Fruit fly (Drosophila melanogaster) S2 (cell line): ENCODE data around the gene CG11317.

Source experiments
- CG8478 ChIP-seq: fragments of >200 bp; optimal IDR thresholded peaks from 2 replicates; lab custom pipeline; 2018
- CTCF ChIP-seq, 2 experiments: fragments of >200 bp; optimal IDR thresholded peaks; 2 replicates each; lab custom pipeline; 2018

DNA sequence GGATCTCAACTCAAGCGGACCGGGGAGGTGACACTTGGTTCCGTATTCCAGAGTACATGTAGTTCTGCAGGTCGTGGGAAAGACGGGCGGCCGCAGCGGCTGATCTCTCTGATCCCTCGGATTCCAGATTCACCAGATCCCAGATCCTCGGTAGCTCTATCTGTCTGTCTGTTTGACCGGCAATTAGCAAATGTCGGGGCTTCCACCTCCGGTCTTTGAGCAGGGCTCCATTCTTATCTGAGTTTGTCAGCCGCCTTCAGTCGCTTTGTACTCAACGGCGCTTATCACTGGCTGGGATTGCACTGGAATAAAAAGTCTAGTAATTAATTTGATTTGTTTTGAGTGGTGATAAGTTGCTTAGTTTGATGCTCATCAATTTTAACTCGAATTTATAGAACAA is 30.8 kb downstream of the CG11317 start:
- TF ChIP-seq CG8478 (lab: Kevin White, UChicago) (no peak), CTCF (optimal IDR thresholded peaks at IDR 0.05; lab: Kevin White, UChicago) (no peak)
